Worm (Caenorhabditis elegans): ENCODE results near the gene F16G10.7.

F16G10.7 gene

ce11 chrII:2378465-2379009, 1.5 kb downstream of the F16G10.7 start (continued):
- TF ChIP-seq ztf-26 (tag; optimal IDR thresholded peaks at IDR 0.05) (peak; percentile 19), repo-1 (tag; optimal IDR thresholded peaks at IDR 0.05) (peak; percentile 76), hlh-26 (GFP tag; conservative IDR thresholded peaks at IDR 0.05) (no peak), bed-2 (GFP tag; IDR thresholded peaks at IDR 0.05) (no peak), let-607 (tag; optimal IDR thresholded peaks at IDR 0.05) (peak; percentile 79 to 88), nfya-1 (tag; optimal IDR thresholded peaks at IDR 0.05; ENCODE audit: borderline replicate concordance, insufficient read depth) (no peak), Y53F4B.3 (GFP tag; IDR thresholded peaks at IDR 0.05) (no peak), lin-54 (GFP tag; optimal IDR thresholded peaks at IDR 0.05) (no peak), K12H6.12 (tag; optimal IDR thresholded peaks at IDR 0.05) (no peak), attf-3 (GFP tag; conservative IDR thresholded peaks at IDR 0.05) (no peak), egl-44 (GFP tag; IDR thresholded peaks at IDR 0.05) (peak; percentile 97), tlf-1 (GFP tag; optimal IDR thresholded peaks at IDR 0.05) (peak; percentile 84), sptf-2 (GFP tag; optimal IDR thresholded peaks at IDR 0.05) (peak; percentile 64), ets-4 (GFP tag; optimal IDR thresholded peaks at IDR 0.05) (peak; percentile 99), nhr-80 (tag; optimal IDR thresholded peaks at IDR 0.05) (peak; percentile 100), atf-7 (tag; optimal IDR thresholded peaks at IDR 0.05) (peak; percentile 99), dpl-1 (GFP tag; optimal IDR thresholded peaks at IDR 0.05) (no peak), lag-1 (GFP tag; IDR thresholded peaks at IDR 0.05) (no peak), chd-7 (tag; optimal IDR thresholded peaks at IDR 0.05) (peak; percentile 31)

- TF ChIP-seq snpc-4 (GFP tag; optimal IDR thresholded peaks at IDR 0.05): no peak
- no peak for TF ChIP-seq snpc-4 (tag; optimal IDR thresholded peaks at IDR 0.05)
- no peak for TF ChIP-seq nhr-80 (tag; optimal IDR thresholded peaks at IDR 0.05)
- no peak for TF ChIP-seq mcd-1 (GFP tag; IDR thresholded peaks at IDR 0.05)
- TF ChIP-seq tlf-1 (GFP tag; optimal IDR thresholded peaks at IDR 0.05): no peak
- TF ChIP-seq mel-28 (tag; optimal IDR thresholded peaks at IDR 0.05; ENCODE audit: borderline replicate concordance): no peak
- no peak for TF ChIP-seq sea-2 (GFP tag; IDR thresholded peaks at IDR 0.05)
- no peak for TF ChIP-seq pbrm-1 (GFP tag; IDR thresholded peaks at IDR 0.05)
Observed at ce11 chrII:2377751-2378150, 2.3 kb downstream of the F16G10.7 start, which contains the start of gene F16G10.6. Gene F16G10.6, minus strand, starts transcription at chrII:2377851.

- TF ChIP-seq nhr-27 (tag; optimal IDR thresholded peaks at IDR 0.05) (no peak), ztf-22 (GFP tag; optimal IDR thresholded peaks at IDR 0.05) (no peak), lag-1 (GFP tag; IDR thresholded peaks at IDR 0.05) (no peak), attf-5 (GFP tag; optimal IDR thresholded peaks at IDR 0.05) (no peak), F57A8.1 (GFP tag; optimal IDR thresholded peaks at IDR 0.05) (no peak), pbrm-1 (GFP tag; IDR thresholded peaks at IDR 0.05) (no peak)
Observed at ce11 chrII:2374973-2375372, 5.1 kb downstream of the F16G10.7 start, which contains the start of gene F16G10.2. Gene F16G10.2, plus strand, starts transcription at chrII:2375273.

ce11 chrII:2372090-2372489, 8.0 kb downstream of the F16G10.7 start, which contains the start of gene F16G10.3:
Gene F16G10.3, plus strand, starts transcription at chrII:2372390.
- TF ChIP-seq lag-1 (GFP tag; IDR thresholded peaks at IDR 0.05) (no peak), T07F8.4 (tag; optimal IDR thresholded peaks at IDR 0.05) (no peak), lsl-1 (GFP tag; optimal IDR thresholded peaks at IDR 0.05) (no peak), atf-7 (tag; optimal IDR thresholded peaks at IDR 0.05) (no peak), bed-2 (GFP tag; IDR thresholded peaks at IDR 0.05) (no peak), unc-130 (GFP tag; optimal IDR thresholded peaks at IDR 0.05) (no peak), xnd-1 (tag; optimal IDR thresholded peaks at IDR 0.05) (no peak), ztf-22 (GFP tag; optimal IDR thresholded peaks at IDR 0.05) (no peak), ceh-100 (GFP tag; IDR thresholded peaks at IDR 0.05) (no peak), F52B5.7 (tag; optimal IDR thresholded peaks at IDR 0.05) (no peak), him-1 (tag; optimal IDR thresholded peaks at IDR 0.05) (no peak)

Measured in whole organism, young adult.